Worm (Caenorhabditis elegans) whole organism, L2 larva: Measurements from ENCODE around the gene F53H1.4.

Experiments used
- alr-1 ChIP-seq: fragments of 150-350 bp; optimal IDR thresholded peaks from 2 replicates; lab custom pipeline; 2014; ENCODE audit warnings: missing biosample characterization, missing genetic modification characterization
- ceh-82 ChIP-seq: fragments of 150-350 bp; optimal IDR thresholded peaks from 2 replicates; lab custom pipeline; 2014; ENCODE audit warnings: missing biosample characterization, missing genetic modification characterization
- elt-1 ChIP-seq: fragments of 150-350 bp; optimal IDR thresholded peaks from 2 replicates; lab custom pipeline; 2014; ENCODE audit warnings: missing biosample characterization, missing genetic modification characterization
- lin-13 ChIP-seq: fragments of 150-350 bp; optimal IDR thresholded peaks from 2 replicates; lab custom pipeline; 2014; ENCODE audit warnings: missing biosample characterization, missing genetic modification reagents, missing genetic modification characterization
- nhr-237 ChIP-seq: fragments of 150-350 bp; optimal IDR thresholded peaks from 2 replicates; lab custom pipeline; 2014; ENCODE audit warnings: missing biosample characterization, missing genetic modification characterization
- nhr-77 ChIP-seq: fragments of 150-350 bp; optimal IDR thresholded peaks from 2 replicates; lab custom pipeline; 2014; ENCODE audit warnings: missing biosample characterization, missing genetic modification characterization
- sem-4 ChIP-seq: fragments of 150-350 bp; optimal IDR thresholded peaks from 2 replicates; lab custom pipeline; 2014; ENCODE audit warnings: missing biosample characterization, missing genetic modification reagents, missing genetic modification characterization
- unc-55 ChIP-seq: fragments of 150-350 bp; sonication (generic microtip); optimal IDR thresholded peaks from 3 replicates; lab custom pipeline; 2014; ENCODE audit warnings: missing biosample characterization, missing genetic modification reagents, missing genetic modification characterization

ce11 chrIV:1359125-1359524 lies 49.2 kb downstream of the F53H1.4 start, which contains the start of gene col-105:
- no peak for TF ChIP-seq lin-13 (GFP tag; lab: Kevin White, UChicago)
- no peak for TF ChIP-seq sem-4 (tag; lab: Kevin White, UChicago)
- TF ChIP-seq elt-1 (tag; lab: Kevin White, UChicago), result no peak
- no peak for TF ChIP-seq ceh-82 (tag; lab: Kevin White, UChicago)
- TF ChIP-seq nhr-77 (tag; lab: Kevin White, UChicago), result no peak
- no peak for TF ChIP-seq alr-1 (tag; lab: Kevin White, UChicago)
- no peak for TF ChIP-seq unc-55 (GFP tag; lab: Kevin White, UChicago)
- no peak for TF ChIP-seq nhr-237 (tag; lab: Kevin White, UChicago)
